Fruit fly (Drosophila melanogaster) whole organism, embryonic: ENCODE results near the gene grim.

Source experiments
- Atf-2 ChIP-seq: fragments of 200-800 bp; sonication (Bioruptor generic); optimal IDR thresholded peaks from 2 replicates; lab custom pipeline; 2016; ENCODE audit warnings: missing biosample characterization, missing genetic modification characterization
- Bdp1 ChIP-seq: fragments of 200-800 bp; sonication (Bioruptor generic); optimal IDR thresholded peaks from 3 replicates; lab custom pipeline; 2016; ENCODE audit warnings: missing biosample characterization, missing genetic modification characterization
- Bteb2 ChIP-seq: fragments of 200-800 bp; sonication (Bioruptor generic); optimal IDR thresholded peaks from 2 replicates; lab custom pipeline; 2016; ENCODE audit warnings: missing biosample characterization, missing genetic modification characterization
- C15 ChIP-seq: fragments of 200-800 bp; sonication (Bioruptor generic); IDR thresholded peaks from 3 replicates; pipeline ENCODE4 v1.3.6; 2022; ENCODE audit warnings: missing biosample characterization, missing genetic modification characterization
- CG10267 ChIP-seq: fragments of 200-800 bp; sonication (Bioruptor generic); optimal IDR thresholded peaks from 2 replicates; lab custom pipeline; 2018; ENCODE audit warnings: missing biosample characterization, mild to moderate bottlenecking, missing genetic modification characterization, moderate library complexity
- CG10431 ChIP-seq: fragments of 200-800 bp; sonication (Bioruptor generic); optimal IDR thresholded peaks from 3 replicates; lab custom pipeline; 2018; ENCODE audit warnings: missing biosample characterization, mild to moderate bottlenecking, missing genetic modification characterization
- CG11696 ChIP-seq: fragments of 200-800 bp; sonication (Bioruptor generic); IDR thresholded peaks from 2 replicates; pipeline ENCODE4 v1.3.6; 2022; ENCODE audit warnings: missing biosample characterization, missing genetic modification characterization
- CG12744 ChIP-seq: fragments of 200-800 bp; sonication (Bioruptor generic); optimal IDR thresholded peaks from 2 replicates; lab custom pipeline; 2016; ENCODE audit warnings: missing biosample characterization, missing genetic modification characterization
- CG12942 ChIP-seq: fragments of 200-800 bp; sonication (Bioruptor generic); optimal IDR thresholded peaks from 3 replicates; lab custom pipeline; 2016; ENCODE audit warnings: missing biosample characterization, missing genetic modification characterization
- CG13296 ChIP-seq: fragments of 200-800 bp; sonication (Bioruptor generic); optimal IDR thresholded peaks from 3 replicates; lab custom pipeline; 2018; ENCODE audit warnings: missing biosample characterization, mild to moderate bottlenecking, missing genetic modification characterization
- CG1529 ChIP-seq: fragments of 200-800 bp; sonication (Bioruptor generic); optimal IDR thresholded peaks from 3 replicates; lab custom pipeline; 2018; ENCODE audit warnings: missing biosample characterization, missing genetic modification characterization
- CG17328 ChIP-seq: fragments of 200-800 bp; sonication (Bioruptor generic); IDR thresholded peaks from 2 replicates; pipeline ENCODE4 v1.3.6; 2022; ENCODE audit warnings: missing biosample characterization, missing genetic modification characterization
- CG17361 ChIP-seq: fragments of 200-800 bp; sonication (Bioruptor generic); IDR thresholded peaks from 3 replicates; pipeline ENCODE4 v1.3.6; 2022; ENCODE audit warnings: missing biosample characterization, missing genetic modification characterization
- CG31224 ChIP-seq: fragments of 200-800 bp; sonication (Bioruptor generic); IDR thresholded peaks from 2 replicates; pipeline ENCODE4 v1.3.6; 2022; ENCODE audit warnings: missing biosample characterization, missing genetic modification characterization
- CG31388 ChIP-seq: fragments of 200-800 bp; sonication (Bioruptor generic); optimal IDR thresholded peaks from 2 replicates; lab custom pipeline; 2016; ENCODE audit warnings: missing biosample characterization, missing genetic modification characterization
- CG4854 ChIP-seq: fragments of 200-800 bp; sonication (Bioruptor generic); optimal IDR thresholded peaks from 2 replicates; lab custom pipeline; 2016; ENCODE audit warnings: missing biosample characterization, missing genetic modification characterization, inconsistent platforms
- CG7357 ChIP-seq: fragments of 200-800 bp; sonication (Bioruptor generic); IDR thresholded peaks from 3 replicates; pipeline ENCODE4 v1.3.6; 2022; ENCODE audit warnings: missing biosample characterization, missing genetic modification characterization
- CG7839 ChIP-seq: fragments of 200-800 bp; sonication (Bioruptor generic); optimal IDR thresholded peaks from 3 replicates; lab custom pipeline; 2018; ENCODE audit warnings: missing biosample characterization, mild to moderate bottlenecking, missing genetic modification characterization, moderate library complexity
- CG8359 ChIP-seq: fragments of 200-800 bp; sonication (Bioruptor generic); optimal IDR thresholded peaks from 2 replicates; lab custom pipeline; 2017; ENCODE audit warnings: missing biosample characterization, mild to moderate bottlenecking, missing genetic modification characterization, borderline replicate concordance
- CG9437 ChIP-seq: fragments of 200-800 bp; sonication (Bioruptor generic); optimal IDR thresholded peaks from 2 replicates; lab custom pipeline; 2018; ENCODE audit warnings: missing biosample characterization, mild to moderate bottlenecking, missing genetic modification characterization
- CG9609 ChIP-seq: fragments of 200-800 bp; sonication (Bioruptor generic); optimal IDR thresholded peaks from 3 replicates; lab custom pipeline; 2016; ENCODE audit warnings: missing biosample characterization, missing genetic modification characterization
- CG9932 ChIP-seq: fragments of 200-800 bp; sonication (Bioruptor generic); IDR thresholded peaks from 2 replicates; pipeline ENCODE4 v1.3.6; 2022; ENCODE audit warnings: missing biosample characterization, missing genetic modification characterization
- CHES-1-like ChIP-seq: fragments of 200-800 bp; sonication (Bioruptor generic); optimal IDR thresholded peaks from 2 replicates; lab custom pipeline; 2016; ENCODE audit warnings: missing biosample characterization, missing genetic modification characterization
- CkIIα-i1 ChIP-seq: fragments of 200-800 bp; sonication (Bioruptor generic); IDR thresholded peaks from 2 replicates; pipeline ENCODE4 v1.3.6; 2022; ENCODE audit warnings: missing biosample characterization, missing genetic modification characterization
- D ChIP-seq, 2 experiments: fragments of 200-800 bp in 1 of 2; fragments of >200 bp in 1 of 2; sonication (Bioruptor generic) in 1 of 2; optimal IDR thresholded peaks; 2 replicates in 1 of 2; 3 replicates in 1 of 2; lab custom pipeline; 2017; ENCODE audit warnings: mild to moderate bottlenecking in 1 of 2, missing biosample characterization in 1 of 2, missing genetic modification characterization in 1 of 2, missing genetic modification reagents in 1 of 2
- Dad ChIP-seq: fragments of 200-800 bp; sonication (Bioruptor generic); optimal IDR thresholded peaks from 3 replicates; lab custom pipeline; 2016; ENCODE audit warnings: missing biosample characterization, missing genetic modification characterization
- Gug ChIP-seq: fragments of 200-800 bp; sonication (Bioruptor generic); IDR thresholded peaks from 4 replicates; pipeline ENCODE4 v1.3.6; 2022; ENCODE audit warnings: missing biosample characterization, missing genetic modification characterization
- HmgZ ChIP-seq: fragments of 200-800 bp; sonication (Bioruptor generic); optimal IDR thresholded peaks from 2 replicates; lab custom pipeline; 2018; ENCODE audit warnings: missing biosample characterization, mild to moderate bottlenecking, missing genetic modification characterization
- Hr3 ChIP-seq: fragments of 200-800 bp; sonication (Bioruptor generic); optimal IDR thresholded peaks from 3 replicates; lab custom pipeline; 2016; ENCODE audit warnings: missing biosample characterization, missing genetic modification characterization
- Lim3 ChIP-seq: fragments of 200-800 bp; sonication (Bioruptor generic); IDR thresholded peaks from 2 replicates; pipeline ENCODE4 v1.3.6; 2022; ENCODE audit warnings: missing biosample characterization, missing genetic modification characterization
- Meics ChIP-seq: fragments of 200-800 bp; sonication (Bioruptor generic); optimal IDR thresholded peaks from 2 replicates; lab custom pipeline; 2017; ENCODE audit warnings: missing biosample characterization, mild to moderate bottlenecking, missing genetic modification characterization
- Mes4 ChIP-seq: fragments of 200-800 bp; sonication (Bioruptor generic); optimal IDR thresholded peaks from 2 replicates; lab custom pipeline; 2016; ENCODE audit warnings: missing biosample characterization, missing genetic modification characterization
- NC2α ChIP-seq: fragments of 200-800 bp; sonication (Bioruptor generic); optimal IDR thresholded peaks from 2 replicates; lab custom pipeline; 2016; ENCODE audit warnings: missing biosample characterization, missing genetic modification characterization
- Rx ChIP-seq: fragments of 200-800 bp; sonication (Bioruptor generic); IDR thresholded peaks from 2 replicates; pipeline ENCODE4 v1.3.6; 2022; ENCODE audit warnings: missing biosample characterization, missing genetic modification characterization
- Xbp1 ChIP-seq: fragments of 200-800 bp; sonication (Bioruptor generic); optimal IDR thresholded peaks from 3 replicates; lab custom pipeline; 2016; ENCODE audit warnings: missing biosample characterization, mild to moderate bottlenecking, missing genetic modification characterization
- ap ChIP-seq: fragments of 200-800 bp; sonication (Bioruptor generic); IDR thresholded peaks from 2 replicates; pipeline ENCODE4 v1.3.6; 2022; ENCODE audit warnings: missing biosample characterization, missing genetic modification characterization
- bcd ChIP-seq: fragments of 200-800 bp; sonication (Bioruptor generic); optimal IDR thresholded peaks from 2 replicates; lab custom pipeline; 2017; ENCODE audit warnings: missing biosample characterization, mild to moderate bottlenecking, missing genetic modification characterization
- bsh ChIP-seq, 2 experiments: fragments of 200-800 bp; sonication (Bioruptor generic); optimal IDR thresholded peaks; 2 replicates each; lab custom pipeline; 2017 to 2018; ENCODE audit warnings: mild to moderate bottlenecking in 2 of 2, missing biosample characterization in 2 of 2, missing genetic modification characterization in 2 of 2, moderate library complexity in 1 of 2
- btn ChIP-seq: fragments of 200-800 bp; sonication (Bioruptor generic); optimal IDR thresholded peaks from 2 replicates; lab custom pipeline; 2016; ENCODE audit warnings: missing biosample characterization, missing genetic modification characterization
- disco-r ChIP-seq: fragments of 200-800 bp; sonication (Bioruptor generic); optimal IDR thresholded peaks from 2 replicates; lab custom pipeline; 2016; ENCODE audit warnings: missing biosample characterization, missing genetic modification characterization
- emc ChIP-seq: fragments of 200-800 bp; sonication (Bioruptor generic); optimal IDR thresholded peaks from 2 replicates; lab custom pipeline; 2016; ENCODE audit warnings: missing biosample characterization, missing genetic modification characterization
- ems ChIP-seq: fragments of 200-800 bp; sonication (Bioruptor generic); optimal IDR thresholded peaks from 3 replicates; lab custom pipeline; 2016; ENCODE audit warnings: missing biosample characterization, missing genetic modification characterization
- ewg ChIP-seq: fragments of 200-800 bp; sonication (Bioruptor generic); optimal IDR thresholded peaks from 3 replicates; lab custom pipeline; 2017; ENCODE audit warnings: mild to moderate bottlenecking, missing biosample characterization, missing genetic modification reagents, missing genetic modification characterization
- fu2 ChIP-seq: fragments of 200-800 bp; sonication (Bioruptor generic); optimal IDR thresholded peaks from 2 replicates; lab custom pipeline; 2016; ENCODE audit warnings: missing biosample characterization, missing genetic modification characterization
- gcm ChIP-seq: fragments of 200-800 bp; sonication (Bioruptor generic); optimal IDR thresholded peaks from 2 replicates; lab custom pipeline; 2019; ENCODE audit warnings: missing biosample characterization, mild to moderate bottlenecking, missing genetic modification characterization, moderate library complexity
- gfzf ChIP-seq: fragments of 200-800 bp; sonication (Bioruptor generic); optimal IDR thresholded peaks from 2 replicates; lab custom pipeline; 2016; ENCODE audit warnings: missing biosample characterization, mild to moderate bottlenecking, missing genetic modification characterization, moderate library complexity
- jigr1 ChIP-seq: fragments of 200-800 bp; sonication (Bioruptor generic); IDR thresholded peaks from 3 replicates; pipeline ENCODE4 v1.3.6; 2022; ENCODE audit warnings: missing biosample characterization, missing genetic modification characterization
- jing ChIP-seq: fragments of 200-800 bp; sonication (Bioruptor generic); optimal IDR thresholded peaks from 2 replicates; lab custom pipeline; 2018; ENCODE audit warnings: missing biosample characterization, mild to moderate bottlenecking, missing genetic modification characterization
- run ChIP-seq: fragments of 200-800 bp; sonication (Bioruptor generic); optimal IDR thresholded peaks from 3 replicates; lab custom pipeline; 2018; ENCODE audit warnings: missing biosample characterization, mild to moderate bottlenecking, missing genetic modification characterization
- stwl ChIP-seq: fragments of 200-800 bp; sonication (Bioruptor generic); optimal IDR thresholded peaks from 3 replicates; lab custom pipeline; 2018; ENCODE audit warnings: missing biosample characterization, mild to moderate bottlenecking, missing genetic modification characterization, moderate library complexity
- zfh2 ChIP-seq: fragments of 200-800 bp; sonication (Bioruptor generic); optimal IDR thresholded peaks from 2 replicates; lab custom pipeline; 2016; ENCODE audit warnings: missing biosample characterization, missing genetic modification characterization

grim gene

DNA sequence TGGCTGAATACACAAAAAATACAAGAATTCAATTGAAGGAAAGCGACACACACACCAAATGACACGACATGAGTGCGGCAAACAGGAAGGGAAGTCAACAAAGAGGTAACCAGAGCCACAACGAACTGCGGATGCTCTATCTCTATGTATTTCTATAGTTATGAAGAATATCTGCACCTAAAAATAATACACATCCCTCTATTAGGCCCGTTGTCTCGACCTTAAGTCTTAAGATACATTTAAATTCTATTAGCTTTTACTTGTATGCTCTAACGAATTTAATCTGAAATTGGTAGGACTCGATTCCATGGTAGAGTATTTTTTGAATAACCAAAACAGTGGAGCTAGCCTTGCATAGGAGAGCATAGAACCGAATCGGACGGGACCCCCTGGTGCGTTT is 23.0 kb downstream of the grim start (continued):
- TF ChIP-seq bcd (GFP tag; lab: Kevin White, UChicago) (peak; percentile 80), CG7357 (GFP tag; lab: Robert Waterston, UW) (peak; percentile 81; the same call in 2 of the 3 replicates), NC2α (GFP tag; lab: Kevin White, UChicago) (peak; percentile 71), CG17361 (peak; percentile 94), CG7839 (peak; percentile 92), jigr1 (peak; percentile 83), Atf-2 (GFP tag; lab: Kevin White, UChicago) (peak; percentile 86), CG9932 (GFP tag; lab: Robert Waterston, UW) (no peak), Mes4 (GFP tag; lab: Kevin White, UChicago) (peak; percentile 87), fu2 (GFP tag; lab: Kevin White, UChicago) (peak; percentile 43), btn (GFP tag; lab: Kevin White, UChicago) (peak; percentile 85), Bdp1 (GFP tag; lab: Kevin White, UChicago) (peak; percentile 77), zfh2 (GFP tag; lab: Kevin White, UChicago) (no peak), Gug (GFP tag; lab: Robert Waterston, UW) (peak; percentile 80; the same call in 3 of the 4 replicates), gfzf (GFP tag; lab: Kevin White, UChicago) (peak; percentile 10), Bteb2 (GFP tag; lab: Kevin White, UChicago) (peak; percentile 55), Meics (GFP tag; lab: Kevin White, UChicago) (peak; percentile 48), CG9609 (peak; percentile 89), D (optimal IDR thresholded peaks at IDR 0.05; lab: Kevin White, UChicago) (no peak), D (GFP tag; optimal IDR thresholded peaks at IDR 0.05; lab: Kevin White, UChicago) (peak; percentile 95), CG17328 (peak; percentile 96), CG12744 (GFP tag; lab: Kevin White, UChicago) (peak; percentile 74), CG13296 (GFP tag; lab: Kevin White, UChicago) (no peak), CG9437 (peak; percentile 70), CG10431 (GFP tag; lab: Kevin White, UChicago) (peak; percentile 71), CkIIα-i1 (no peak), CG31224 (peak; percentile 44; the same call in 1 of the 2 replicates), Lim3 (GFP tag; lab: Robert Waterston, UW) (peak; percentile 42; the same call in 1 of the 2 replicates), C15 (GFP tag; lab: Robert Waterston, UW) (0 out of 3 replicates have a peak, but pooled peaks have one; percentile 43), ems (peak; percentile 79), run (tag; lab: Kevin White, UChicago) (peak; percentile 47), ewg (GFP tag; lab: Kevin White, UChicago) (peak; percentile 80), Dad (GFP tag; lab: Kevin White, UChicago) (peak; percentile 84), CHES-1-like (GFP tag; lab: Kevin White, UChicago) (peak; percentile 75), CG1529 (peak; percentile 92), gcm (GFP tag; lab: Kevin White, UChicago) (peak; percentile 95), Rx (GFP tag; lab: Robert Waterston, UW) (peak; percentile 83), Xbp1 (GFP tag; lab: Kevin White, UChicago) (peak; percentile 89), HmgZ (tag; lab: Kevin White, UChicago) (peak; percentile 67), CG4854 (GFP tag; lab: Kevin White, UChicago) (peak; percentile 61), jing (GFP tag; lab: Kevin White, UChicago) (peak; percentile 79), stwl (tag; lab: Kevin White, UChicago) (peak; percentile 78), ap (GFP tag; lab: Robert Waterston, UW) (peak; percentile 70), bsh (GFP tag; optimal IDR thresholded peaks at IDR 0.05; lab: Kevin White, UChicago) (peak; percentile 36 to 97), CG31388 (peak; percentile 38), emc (GFP tag; lab: Kevin White, UChicago) (peak; percentile 45), CG12942 (GFP tag; lab: Kevin White, UChicago) (peak; percentile 70), disco-r (GFP tag; lab: Kevin White, UChicago) (peak; percentile 81), Hr3 (GFP tag; lab: Kevin White, UChicago) (peak; percentile 89), CG10267 (tag; lab: Kevin White, UChicago) (peak; percentile 92), CG11696 (peak; percentile 46; the same call in 1 of the 2 replicates), CG8359 (peak; percentile 84)
